Fruit fly (Drosophila melanogaster): ENCODE data around the gene His2Av.

Gene His2Av

dm6 chr3R:26881121-26881895 lies 14.6 kb downstream of the His2Av start, which contains the start of the genes ro and T48 (continued):
- TF ChIP-seq Bdp1 (GFP tag; optimal IDR thresholded peaks at IDR 0.05) (peak; percentile 71), Ets97D (GFP tag; optimal IDR thresholded peaks at IDR 0.05) (peak; percentile 99), Atf6 (GFP tag; IDR thresholded peaks at IDR 0.05) (peak; percentile 51; the same call in 1 of the 2 replicates), Jarid2 (GFP tag; optimal IDR thresholded peaks at IDR 0.05) (peak; percentile 90), Neu2 (GFP tag; optimal IDR thresholded peaks at IDR 0.05; ENCODE audit: borderline replicate concordance) (no peak), Doc2 (GFP tag; IDR thresholded peaks at IDR 0.05) (no peak), tll (GFP tag; optimal IDR thresholded peaks at IDR 0.05) (no peak), CG4360 (GFP tag; IDR thresholded peaks at IDR 0.05) (no peak), CG12236 (GFP tag; optimal IDR thresholded peaks at IDR 0.05) (no peak), CG2202 (tag; optimal IDR thresholded peaks at IDR 0.05) (no peak), mam (GFP tag; optimal IDR thresholded peaks at IDR 0.05) (peak; percentile 65), CG7963 (GFP tag; IDR thresholded peaks at IDR 0.05; ENCODE audit: partially characterized antibody) (no peak), da (GFP tag; optimal IDR thresholded peaks at IDR 0.05) (no peak), CG13287 (GFP tag; IDR thresholded peaks at IDR 0.05; ENCODE audit: partially characterized antibody) (peak; percentile 76), Chrac-16 (GFP tag; optimal IDR thresholded peaks at IDR 0.05) (peak; percentile 8), CG6813 (GFP tag; optimal IDR thresholded peaks at IDR 0.05) (no peak), ro (GFP tag; IDR thresholded peaks at IDR 0.05) (no peak), CoRest (tag; optimal IDR thresholded peaks at IDR 0.05) (peak; percentile 83), CG9727 (GFP tag; optimal IDR thresholded peaks at IDR 0.05) (no peak), CG16813 (GFP tag; IDR thresholded peaks at IDR 0.05; ENCODE audit: partially characterized antibody) (peak; percentile 74), pan (optimal IDR thresholded peaks at IDR 0.05) (no peak), pan (GFP tag; optimal IDR thresholded peaks at IDR 0.05 in 1 of 2, IDR thresholded peaks at IDR 0.05 in 1 of 2) (peak in 1 of 2 experiments; percentile 14), CG3163 (GFP tag; optimal IDR thresholded peaks at IDR 0.05) (peak; percentile 81), psq (GFP tag; optimal IDR thresholded peaks at IDR 0.05) (peak; percentile 33), CG1603 (tag; optimal IDR thresholded peaks at IDR 0.05) (peak; percentile 93), luna (GFP tag; optimal IDR thresholded peaks at IDR 0.05) (peak; percentile 56), Mes4 (GFP tag; optimal IDR thresholded peaks at IDR 0.05) (peak; percentile 64), CG11093 (GFP tag; IDR thresholded peaks at IDR 0.05) (no peak), stc (GFP tag; IDR thresholded peaks at IDR 0.05) (no peak), z (GFP tag; IDR thresholded peaks at IDR 0.05) (no peak), zf30C (GFP tag; optimal IDR thresholded peaks at IDR 0.05) (no peak), CG12744 (GFP tag; optimal IDR thresholded peaks at IDR 0.05) (peak; percentile 83), zen2 (GFP tag; IDR thresholded peaks at IDR 0.05; ENCODE audit: partially characterized antibody) (no peak), dpn (GFP tag; optimal IDR thresholded peaks at IDR 0.05) (peak; percentile 52 to 76), sima (GFP tag; optimal IDR thresholded peaks at IDR 0.05) (no peak), CG17829 (tag; optimal IDR thresholded peaks at IDR 0.05) (peak; percentile 68), CG17359 (tag; optimal IDR thresholded peaks at IDR 0.05) (peak; percentile 53), wdn (GFP tag; IDR thresholded peaks at IDR 0.05) (no peak), fd3F (GFP tag; optimal IDR thresholded peaks at IDR 0.05) (no peak), CG15073 (GFP tag; optimal IDR thresholded peaks at IDR 0.05) (no peak), ham (GFP tag; IDR thresholded peaks at IDR 0.05) (no peak), CG1233 (GFP tag; optimal IDR thresholded peaks at IDR 0.05) (no peak), exex (tag; optimal IDR thresholded peaks at IDR 0.05) (no peak), CG4617 (GFP tag; optimal IDR thresholded peaks at IDR 0.05; ENCODE audit: borderline replicate concordance) (peak; percentile 48), CG8765 (GFP tag; IDR thresholded peaks at IDR 0.05) (no peak), CHES-1-like (GFP tag; optimal IDR thresholded peaks at IDR 0.05) (peak; percentile 82), CG11695 (GFP tag; IDR thresholded peaks at IDR 0.05) (no peak), ERR (GFP tag; optimal IDR thresholded peaks at IDR 0.05) (peak; percentile 68), CG14710 (tag; optimal IDR thresholded peaks at IDR 0.05) (peak; percentile 85)
